Worm (Caenorhabditis elegans) whole organism, L1 larva: ENCODE measurements around the gene rnh-2.

Source experiments
- elt-2 ChIP-seq: sonication (generic microtip); optimal IDR thresholded peaks from 2 replicates; lab custom pipeline; 2016; ENCODE audit warnings: missing genetic modification characterization, mild to moderate bottlenecking, inconsistent platforms, missing compliant biosample characterization, missing genetic modification reagents
- lin-13 ChIP-seq: fragments of 150-350 bp; optimal IDR thresholded peaks from 2 replicates; lab custom pipeline; 2014; ENCODE audit warnings: missing biosample characterization, missing genetic modification reagents, missing genetic modification characterization
- lin-39 ChIP-seq: fragments of 150-350 bp; optimal IDR thresholded peaks from 2 replicates; lab custom pipeline; 2014; ENCODE audit warnings: missing biosample characterization, missing genetic modification reagents, missing genetic modification characterization
- mdl-1 ChIP-seq, 2 experiments: fragments of 150-350 bp; optimal IDR thresholded peaks; 2 replicates each; lab custom pipeline; 2014 to 2017; ENCODE audit warnings: missing biosample characterization in 2 of 2, missing genetic modification characterization in 2 of 2, inconsistent platforms in 1 of 2
- nhr-84 ChIP-seq: sonication (generic microtip); optimal IDR thresholded peaks from 2 replicates; lab custom pipeline; 2017; ENCODE audit warnings: missing biosample characterization, missing genetic modification characterization
- sptf-1 ChIP-seq: fragments of 150-350 bp; optimal IDR thresholded peaks from 2 replicates; lab custom pipeline; 2014; ENCODE audit warnings: missing biosample characterization, missing genetic modification characterization
- sup-37 ChIP-seq: fragments of 200-800 bp; sonication (Bioruptor generic); optimal IDR thresholded peaks from 2 replicates; lab custom pipeline; 2018; ENCODE audit warnings: mild to moderate bottlenecking, missing genetic modification characterization, missing compliant biosample characterization
- unc-130 ChIP-seq: fragments of 150-350 bp; optimal IDR thresholded peaks from 2 replicates; lab custom pipeline; 2017; ENCODE audit warnings: missing biosample characterization, missing genetic modification characterization, inconsistent platforms
- unc-62 ChIP-seq: fragments of 150-350 bp; optimal IDR thresholded peaks from 2 replicates; lab custom pipeline; 2014; ENCODE audit warnings: missing biosample characterization, missing genetic modification reagents, missing genetic modification characterization
- ztf-11 ChIP-seq, 2 experiments: sonication (generic microtip); optimal IDR thresholded peaks; 2 replicates each; lab custom pipeline; 2016 to 2017; ENCODE audit warnings: missing genetic modification characterization in 2 of 2, missing biosample characterization in 1 of 2, missing compliant biosample characterization in 1 of 2

- TF ChIP-seq ztf-11 (tag; optimal IDR thresholded peaks at IDR 0.05; lab: Kevin White, UChicago) (no peak), sptf-1 (no peak), sup-37 (GFP tag; lab: Kevin White, UChicago) (no peak), unc-130 (tag; lab: Kevin White, UChicago) (no peak), lin-39 (tag; lab: Kevin White, UChicago) (no peak), lin-13 (GFP tag; lab: Kevin White, UChicago) (no peak), elt-2 (tag; lab: Kevin White, UChicago) (peak; percentile 14), mdl-1 (tag; optimal IDR thresholded peaks at IDR 0.05; lab: Kevin White, UChicago) (no peak), unc-62 (GFP tag; lab: Kevin White, UChicago) (no peak), nhr-84 (tag; lab: Kevin White, UChicago) (no peak)
These were observed 10.2 kb upstream of the rnh-2 start for ce11 chrII:8506759-8507158.
